Worm (Caenorhabditis elegans) whole organism, L2 larva: ENCODE data around the gene ZK381.2.
A peak's percentile ranks its signal among the peaks of the same experiment; 100 is the strongest.

ENCODE experiments used
- C34F6.9 ChIP-seq: fragments of 150-350 bp; optimal IDR thresholded peaks from 2 replicates; lab custom pipeline; 2014; ENCODE audit warnings: missing biosample characterization, missing genetic modification characterization
- F13H6.1 ChIP-seq: sonication (generic microtip); optimal IDR thresholded peaks from 2 replicates; lab custom pipeline; 2016; ENCODE audit warnings: missing genetic modification characterization, missing compliant biosample characterization
- R02D3.7 ChIP-seq: fragments of 150-350 bp; optimal IDR thresholded peaks from 2 replicates; lab custom pipeline; 2014; ENCODE audit warnings: missing biosample characterization, missing genetic modification characterization
- Y55F3AM.14 ChIP-seq: fragments of 200-800 bp; sonication (Bioruptor generic); optimal IDR thresholded peaks from 2 replicates; lab custom pipeline; 2018; ENCODE audit warnings: mild to moderate bottlenecking, missing genetic modification characterization, missing compliant biosample characterization
- alr-1 ChIP-seq: fragments of 150-350 bp; optimal IDR thresholded peaks from 2 replicates; lab custom pipeline; 2014; ENCODE audit warnings: missing biosample characterization, missing genetic modification characterization
- aly-2 ChIP-seq: fragments of 150-350 bp; optimal IDR thresholded peaks from 2 replicates; lab custom pipeline; 2014; ENCODE audit warnings: missing biosample characterization, missing genetic modification characterization
- ama-1 ChIP-seq: fragments of 150-350 bp; optimal IDR thresholded peaks from 2 replicates; lab custom pipeline; 2018; ENCODE audit warnings: inconsistent platforms
- blmp-1 ChIP-seq: sonication (generic microtip); optimal IDR thresholded peaks from 2 replicates; lab custom pipeline; 2017; ENCODE audit warnings: missing genetic modification characterization, mild to moderate bottlenecking, missing compliant biosample characterization, antibody characterized with exemption, moderate library complexity; ENCODE audit not compliant: insufficient read depth
- ceh-16 ChIP-seq: fragments of 150-350 bp; optimal IDR thresholded peaks from 2 replicates; lab custom pipeline; 2014; ENCODE audit warnings: missing biosample characterization, missing genetic modification characterization
- ceh-82 ChIP-seq: fragments of 150-350 bp; optimal IDR thresholded peaks from 2 replicates; lab custom pipeline; 2014; ENCODE audit warnings: missing biosample characterization, missing genetic modification characterization
- dmd-4 ChIP-seq: sonication (generic microtip); optimal IDR thresholded peaks from 2 replicates; lab custom pipeline; 2017; ENCODE audit warnings: missing biosample characterization, missing genetic modification characterization
- fos-1 ChIP-seq: fragments of 150-350 bp; optimal IDR thresholded peaks from 2 replicates; lab custom pipeline; 2014; ENCODE audit warnings: missing biosample characterization, missing genetic modification characterization
- gmeb-1 ChIP-seq: fragments of 150-350 bp; optimal IDR thresholded peaks from 2 replicates; lab custom pipeline; 2014; ENCODE audit warnings: missing biosample characterization, missing genetic modification characterization
- lin-11 ChIP-seq: fragments of 150-350 bp; sonication (generic microtip); optimal IDR thresholded peaks from 2 replicates; lab custom pipeline; 2014; ENCODE audit warnings: missing biosample characterization, missing genetic modification characterization, inconsistent platforms, mixed read lengths
- lin-39 ChIP-seq: fragments of 150-350 bp; optimal IDR thresholded peaks from 2 replicates; lab custom pipeline; 2014; ENCODE audit warnings: missing biosample characterization, missing genetic modification reagents, missing genetic modification characterization
- lsy-2 ChIP-seq, 2 experiments: fragments of 150-350 bp in 1 of 2; sonication (generic microtip) in 1 of 2; optimal IDR thresholded peaks; 2 replicates each; lab custom pipeline; 2014 to 2017; ENCODE audit warnings: missing biosample characterization in 2 of 2, missing genetic modification characterization in 2 of 2
- mab-5 ChIP-seq: fragments of 150-350 bp; optimal IDR thresholded peaks from 2 replicates; lab custom pipeline; 2014; ENCODE audit warnings: missing biosample characterization, missing genetic modification characterization
- mbf-1 ChIP-seq: sonication (generic microtip); optimal IDR thresholded peaks from 2 replicates; lab custom pipeline; 2017; ENCODE audit warnings: missing biosample characterization, missing genetic modification characterization
- mdl-1 ChIP-seq, 2 experiments: fragments of 150-350 bp in 1 of 2; sonication (generic microtip) in 1 of 2; optimal IDR thresholded peaks; 2 replicates each; lab custom pipeline; 2017; ENCODE audit warnings: missing biosample characterization in 2 of 2, missing genetic modification characterization in 2 of 2
- nhr-10 ChIP-seq: sonication (generic microtip); optimal IDR thresholded peaks from 2 replicates; lab custom pipeline; 2017; ENCODE audit warnings: missing biosample characterization, missing genetic modification characterization
- nhr-11 ChIP-seq: fragments of 150-350 bp; optimal IDR thresholded peaks from 2 replicates; lab custom pipeline; 2014; ENCODE audit warnings: missing biosample characterization, missing genetic modification characterization
- nhr-12 ChIP-seq: fragments of 150-350 bp; optimal IDR thresholded peaks from 2 replicates; lab custom pipeline; 2014; ENCODE audit warnings: missing biosample characterization, missing genetic modification characterization
- nhr-129 ChIP-seq: fragments of 150-350 bp; optimal IDR thresholded peaks from 2 replicates; lab custom pipeline; 2014; ENCODE audit warnings: missing biosample characterization, missing genetic modification characterization
- nhr-21 ChIP-seq: fragments of 150-350 bp; optimal IDR thresholded peaks from 2 replicates; lab custom pipeline; 2014; ENCODE audit warnings: missing biosample characterization, missing genetic modification characterization
- nhr-23 ChIP-seq: fragments of 150-350 bp; optimal IDR thresholded peaks from 2 replicates; lab custom pipeline; 2014; ENCODE audit warnings: missing biosample characterization, missing genetic modification reagents, missing genetic modification characterization
- nhr-237 ChIP-seq: fragments of 150-350 bp; optimal IDR thresholded peaks from 2 replicates; lab custom pipeline; 2014; ENCODE audit warnings: missing biosample characterization, missing genetic modification characterization
- nhr-25 ChIP-seq: fragments of 150-350 bp; sonication (generic microtip); optimal IDR thresholded peaks from 3 replicates; lab custom pipeline; 2014; ENCODE audit warnings: missing biosample characterization, missing genetic modification characterization
- nhr-6 ChIP-seq: fragments of 150-350 bp; optimal IDR thresholded peaks from 2 replicates; lab custom pipeline; 2014; ENCODE audit warnings: missing biosample characterization, missing genetic modification characterization
- nhr-77 ChIP-seq: fragments of 150-350 bp; optimal IDR thresholded peaks from 2 replicates; lab custom pipeline; 2014; ENCODE audit warnings: missing biosample characterization, missing genetic modification characterization
- peb-1 ChIP-seq: fragments of 150-350 bp; optimal IDR thresholded peaks from 2 replicates; lab custom pipeline; 2014; ENCODE audit warnings: missing biosample characterization, missing genetic modification characterization
- sem-4 ChIP-seq: fragments of 150-350 bp; optimal IDR thresholded peaks from 2 replicates; lab custom pipeline; 2014; ENCODE audit warnings: missing biosample characterization, missing genetic modification reagents, missing genetic modification characterization
- skn-1 ChIP-seq: sonication (generic microtip); optimal IDR thresholded peaks from 2 replicates; lab custom pipeline; 2017; ENCODE audit warnings: missing biosample characterization, missing genetic modification characterization
- sma-3 ChIP-seq: sonication (generic microtip); optimal IDR thresholded peaks from 2 replicates; lab custom pipeline; 2016; ENCODE audit warnings: missing genetic modification reagents, missing genetic modification characterization, missing compliant biosample characterization
- sma-9 ChIP-seq, 2 experiments: fragments of 150-350 bp in 1 of 2; sonication (generic microtip) in 1 of 2; optimal IDR thresholded peaks; 2 replicates each; lab custom pipeline; 2014 to 2016; ENCODE audit warnings: missing genetic modification characterization in 2 of 2, mild to moderate bottlenecking in 1 of 2, missing biosample characterization in 1 of 2, missing compliant biosample characterization in 1 of 2, missing genetic modification reagents in 1 of 2, moderate library complexity in 1 of 2
- unc-39 ChIP-seq: fragments of 150-350 bp; optimal IDR thresholded peaks from 2 replicates; lab custom pipeline; 2014; ENCODE audit warnings: missing biosample characterization, missing genetic modification characterization
- unc-55 ChIP-seq: fragments of 150-350 bp; sonication (generic microtip); optimal IDR thresholded peaks from 3 replicates; lab custom pipeline; 2014; ENCODE audit warnings: missing biosample characterization, missing genetic modification reagents, missing genetic modification characterization
- unc-62 ChIP-seq: fragments of 150-350 bp; optimal IDR thresholded peaks from 2 replicates; lab custom pipeline; 2014; ENCODE audit warnings: missing biosample characterization, missing genetic modification reagents, missing genetic modification characterization
- zag-1 ChIP-seq: fragments of 150-350 bp; optimal IDR thresholded peaks from 2 replicates; lab custom pipeline; 2014; ENCODE audit warnings: missing biosample characterization, missing genetic modification characterization
- ztf-1 ChIP-seq: fragments of 200-800 bp; sonication (Bioruptor generic); conservative IDR thresholded peaks from 2 replicates; pipeline ENCODE4 v1.3.6; 2022; ENCODE audit warnings: missing genetic modification characterization, missing compliant biosample characterization
- ztf-4 ChIP-seq: fragments of 150-350 bp; optimal IDR thresholded peaks from 2 replicates; lab custom pipeline; 2014; ENCODE audit warnings: missing biosample characterization, missing genetic modification characterization

Gene ZK381.2

DNA sequence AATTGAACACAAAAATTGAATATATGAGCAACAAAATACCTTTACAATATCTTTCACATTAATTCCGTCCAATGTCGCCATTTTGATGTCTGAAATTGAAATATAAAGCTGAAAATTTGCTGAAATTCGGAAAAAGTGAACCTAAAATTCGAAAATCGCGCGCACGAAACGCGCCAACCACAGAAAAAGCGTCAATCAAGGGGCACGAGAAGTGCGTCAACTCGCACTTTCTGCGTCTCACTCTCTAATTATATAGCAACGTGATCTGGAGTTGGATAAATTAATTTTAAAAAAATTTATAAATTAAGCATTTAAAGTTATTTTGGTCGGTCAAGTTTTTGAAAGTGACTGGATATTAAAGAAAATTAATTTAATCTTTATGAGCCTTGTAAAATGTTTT is 46.0 kb upstream of the ZK381.2 start, which contains the start of gene ruvb-2 (continued):
- peak; percentile 76 to 94 for TF ChIP-seq lsy-2 (tag; optimal IDR thresholded peaks at IDR 0.05; lab: Kevin White, UChicago)
- TF ChIP-seq mbf-1, result no peak
- TF ChIP-seq mab-5 (tag; lab: Kevin White, UChicago), result peak; percentile 72
- TF ChIP-seq skn-1 (tag; lab: Kevin White, UChicago), result no peak
- no peak for TF ChIP-seq alr-1
- no peak for TF ChIP-seq aly-2

DNA sequence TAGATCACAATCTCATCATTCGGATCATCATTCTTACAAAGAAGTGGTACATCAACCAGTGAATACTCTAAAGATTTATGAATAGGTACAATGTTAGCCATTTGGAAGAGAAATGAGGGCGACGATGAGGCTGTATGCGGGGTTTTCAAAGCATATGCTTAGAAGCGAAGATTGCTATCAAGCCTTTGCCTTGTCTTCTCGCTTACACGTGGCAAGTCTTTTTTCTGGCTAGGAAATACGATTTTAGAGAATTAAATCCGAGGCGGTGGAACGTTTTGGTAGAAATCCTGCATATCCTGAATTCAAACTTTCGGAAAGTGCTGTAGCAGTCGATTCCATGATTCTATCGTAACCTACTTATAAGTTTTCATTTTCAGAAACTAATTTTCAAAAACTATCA is 45.2 kb upstream of the ZK381.2 start, which contains the start of gene T22D1.18:
Gene T22D1.18 (minus strand): TSS at position 101 of the 400 bp plus-strand sequence.
- TF ChIP-seq sem-4 (tag; lab: Kevin White, UChicago), result no peak
- TF ChIP-seq nhr-23 (tag; lab: Kevin White, UChicago), result no peak
- TF ChIP-seq zag-1 (tag; lab: Kevin White, UChicago), result no peak
- TF ChIP-seq unc-62 (GFP tag; lab: Kevin White, UChicago), result no peak
- no peak for TF ChIP-seq C34F6.9
- TF ChIP-seq unc-55, result no peak
- TF ChIP-seq dmd-4 (tag; lab: Kevin White, UChicago), result no peak
- no peak for TF ChIP-seq sma-9 (GFP tag; optimal IDR thresholded peaks at IDR 0.05; lab: Kevin White, UChicago)
- TF ChIP-seq sma-9 (tag; optimal IDR thresholded peaks at IDR 0.05; lab: Kevin White, UChicago), result no peak
- no peak for TF ChIP-seq nhr-25 (tag; lab: Kevin White, UChicago)
- TF ChIP-seq aly-2, result no peak
- no peak for TF ChIP-seq gmeb-1
- no peak for TF ChIP-seq ama-1 (lab: Kevin White, UChicago)
- no peak for TF ChIP-seq nhr-77
- no peak for TF ChIP-seq mbf-1
- TF ChIP-seq nhr-21, result no peak
- TF ChIP-seq peb-1, result no peak

DNA sequence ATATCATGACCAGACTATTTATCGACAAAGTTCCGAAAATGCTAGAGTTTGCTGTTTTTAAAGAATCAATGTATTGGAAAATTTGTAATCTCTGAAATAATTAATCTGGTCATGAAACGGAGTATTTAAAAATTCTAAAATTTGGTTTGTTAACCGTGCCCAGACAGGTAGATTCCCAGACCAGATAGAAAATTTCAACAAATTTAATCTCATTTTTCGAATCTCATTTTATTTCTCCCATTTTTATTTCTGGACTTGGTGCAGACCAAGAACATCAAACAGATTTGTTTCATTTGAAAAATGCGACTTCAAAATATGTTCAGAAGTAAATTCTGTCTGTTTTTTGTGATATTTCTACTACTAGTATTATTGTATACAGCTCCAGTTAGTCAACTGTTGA is 42.2 kb upstream of the ZK381.2 start, which contains the start of gene T22D1.1:
Gene T22D1.1 (plus strand): TSS at position 301 of the 400 bp plus-strand sequence.
- TF ChIP-seq ztf-1 (no peak), skn-1 (tag; lab: Kevin White, UChicago) (no peak), mbf-1 (no peak), zag-1 (tag; lab: Kevin White, UChicago) (no peak), mab-5 (tag; lab: Kevin White, UChicago) (no peak), ztf-4 (tag; lab: Kevin White, UChicago) (no peak), nhr-237 (tag; lab: Kevin White, UChicago) (no peak), sma-3 (GFP tag; lab: Kevin White, UChicago) (no peak), nhr-129 (no peak), lsy-2 (tag; optimal IDR thresholded peaks at IDR 0.05; lab: Kevin White, UChicago) (no peak), R02D3.7 (no peak), lin-39 (no peak), F13H6.1 (tag; lab: Kevin White, UChicago) (no peak), ceh-16 (tag; lab: Kevin White, UChicago) (no peak), fos-1 (tag; lab: Kevin White, UChicago) (no peak), mdl-1 (tag; optimal IDR thresholded peaks at IDR 0.05; lab: Kevin White, UChicago) (no peak), nhr-10 (tag; lab: Kevin White, UChicago) (no peak), nhr-25 (tag; lab: Kevin White, UChicago) (no peak)
- TF ChIP-seq, all 48 proteins: peak for 0

DNA sequence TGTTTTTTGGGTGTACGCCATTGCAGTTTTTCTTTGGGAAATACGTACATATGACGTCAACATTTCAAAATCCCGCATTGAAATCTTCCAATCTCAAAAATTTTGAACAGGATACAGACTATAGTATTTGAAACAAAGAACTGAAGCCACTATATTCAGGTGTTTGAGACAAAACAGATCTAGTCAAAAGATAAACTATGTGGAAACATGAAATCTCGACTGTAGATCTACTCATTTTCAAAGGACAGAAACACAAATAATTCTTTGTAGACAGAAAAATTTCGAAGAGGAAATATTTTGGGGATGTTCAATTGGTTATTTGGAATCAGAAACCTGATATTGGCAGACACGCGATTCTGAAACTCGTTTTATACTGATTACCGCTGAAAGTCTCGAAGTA is 39.8 kb upstream of the ZK381.2 start:
- TF ChIP-seq nhr-11, result no peak
- TF ChIP-seq lin-39, result no peak
- no peak for TF ChIP-seq ceh-16 (tag; lab: Kevin White, UChicago)
- no peak for TF ChIP-seq ceh-82 (tag; lab: Kevin White, UChicago)

DNA sequence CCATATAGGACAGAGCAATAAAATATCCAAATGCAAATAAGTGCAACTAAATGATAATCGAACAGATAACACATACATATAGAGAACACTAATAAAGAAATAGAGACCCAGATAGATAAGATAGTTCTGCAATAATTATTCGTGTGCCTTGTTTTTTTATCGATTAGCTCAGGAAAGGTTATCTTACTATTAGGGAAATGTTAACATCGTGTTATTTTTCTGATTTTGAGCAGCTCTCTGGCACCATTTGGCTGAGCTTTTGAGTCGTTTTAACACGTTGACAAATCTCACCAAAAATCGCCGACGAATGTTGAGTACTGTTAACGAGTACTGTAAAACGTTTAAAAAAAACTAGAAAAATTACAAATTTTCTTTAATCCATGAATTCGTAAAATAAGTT is 36.9 kb upstream of the ZK381.2 start, which contains the start of gene cest-6:
Gene cest-6 (minus strand): TSS at position 101 of the 400 bp plus-strand sequence.
- TF ChIP-seq aly-2 (no peak), blmp-1 (no peak), skn-1 (tag; lab: Kevin White, UChicago) (no peak), nhr-129 (no peak), ceh-82 (tag; lab: Kevin White, UChicago) (no peak), gmeb-1 (no peak), Y55F3AM.14 (no peak), lin-39 (no peak), lsy-2 (tag; optimal IDR thresholded peaks at IDR 0.05; lab: Kevin White, UChicago) (no peak), nhr-6 (tag; lab: Kevin White, UChicago) (no peak), nhr-25 (tag; lab: Kevin White, UChicago) (no peak), lin-11 (no peak), mab-5 (tag; lab: Kevin White, UChicago) (no peak), nhr-12 (tag; lab: Kevin White, UChicago) (no peak), F13H6.1 (tag; lab: Kevin White, UChicago) (no peak), unc-39 (tag; lab: Kevin White, UChicago) (no peak), nhr-23 (tag; lab: Kevin White, UChicago) (no peak), ztf-4 (tag; lab: Kevin White, UChicago) (no peak), zag-1 (tag; lab: Kevin White, UChicago) (no peak), unc-62 (GFP tag; lab: Kevin White, UChicago) (no peak)
